Fruit fly (Drosophila melanogaster) Kc167 (cell line): ENCODE data around the gene CG16798.

Source experiments
- Myc ChIP-seq: fragments of >200 bp; optimal IDR thresholded peaks from 2 replicates; lab custom pipeline; 2017; ENCODE audit warnings: missing external identifiers
- h ChIP-seq: fragments of >200 bp; optimal IDR thresholded peaks from 3 replicates; lab custom pipeline; 2018; ENCODE audit warnings: missing external identifiers
- psq ChIP-seq: fragments of >200 bp; optimal IDR thresholded peaks from 2 replicates; lab custom pipeline; 2017; ENCODE audit warnings: missing external identifiers
- ttk ChIP-seq: sonication (Bioruptor generic); optimal IDR thresholded peaks from 2 replicates; lab custom pipeline; 2017; ENCODE audit warnings: missing external identifiers

DNA sequence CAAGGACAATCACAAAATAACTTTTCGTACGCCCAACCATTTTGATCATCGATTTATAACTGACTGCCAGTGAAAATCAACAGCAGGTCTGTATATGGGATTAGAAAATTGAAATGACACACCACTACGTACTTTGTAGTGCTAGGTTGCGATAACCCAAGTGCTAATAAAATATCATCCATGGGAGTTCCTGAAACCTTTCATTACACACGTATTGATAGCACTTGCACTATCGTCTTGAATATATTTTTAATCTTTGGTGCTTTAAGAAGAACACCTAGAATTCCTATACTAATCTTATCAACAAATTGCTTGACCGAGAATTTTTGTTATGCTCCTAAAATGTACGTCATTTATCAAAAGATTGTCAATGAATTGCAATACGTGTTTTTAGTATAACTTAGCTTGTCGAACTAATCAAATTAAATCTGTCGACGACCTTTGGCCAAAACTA, 8.1 kb downstream of the CG16798 start, which contains the start of gene Ugt37A1:
- TF ChIP-seq psq (lab: Kevin White, UChicago) = no peak
- TF ChIP-seq h = no peak
- TF ChIP-seq Myc = no peak
- no peak for TF ChIP-seq ttk (lab: Kevin White, UChicago)
